Fruit fly (Drosophila melanogaster): ENCODE results near the gene CG1090.

DNA sequence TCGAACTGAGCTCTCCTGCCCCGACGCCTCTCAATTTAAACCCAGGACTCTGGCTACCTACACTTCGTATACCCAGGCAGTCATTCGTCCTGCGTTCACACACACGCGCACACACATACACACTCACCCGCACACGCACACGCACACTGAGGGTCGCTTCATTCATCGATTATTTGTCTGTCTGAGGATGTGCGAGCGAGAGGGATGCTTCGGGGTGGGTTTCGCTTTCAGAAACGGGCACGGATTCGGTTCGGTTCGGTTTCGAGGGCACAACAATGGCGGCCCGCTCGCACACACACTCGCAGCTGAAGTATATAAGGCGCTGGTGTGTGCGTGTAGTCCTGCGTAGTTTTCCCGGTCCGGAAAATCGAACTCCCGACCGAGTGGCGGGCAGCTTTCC is 13.0 kb upstream of the CG1090 start, which contains the start of gene hkb:
- no peak for TF ChIP-seq CG7928 (GFP tag; optimal IDR thresholded peaks at IDR 0.05)
- no peak for TF ChIP-seq Optix (GFP tag; IDR thresholded peaks at IDR 0.05)
- no peak for TF ChIP-seq Hsf (GFP tag; optimal IDR thresholded peaks at IDR 0.05)
- no peak for TF ChIP-seq Neu2 (GFP tag; optimal IDR thresholded peaks at IDR 0.05; ENCODE audit: borderline replicate concordance)
- TF ChIP-seq H15 (GFP tag; IDR thresholded peaks at IDR 0.05): no peak
- TF ChIP-seq kay (GFP tag; optimal IDR thresholded peaks at IDR 0.05): no peak
- TF ChIP-seq tna (GFP tag; IDR thresholded peaks at IDR 0.05; ENCODE audit: partially characterized antibody): no peak
- TF ChIP-seq CG6175 (GFP tag; IDR thresholded peaks at IDR 0.05): no peak

Data from whole organism, embryonic.